Worm (Caenorhabditis elegans) whole organism, L1 larva: ENCODE measurements around the gene trm-1.

Experiments used
- blmp-1 ChIP-seq: fragments of 150-350 bp; optimal IDR thresholded peaks from 2 replicates; lab custom pipeline; 2014; ENCODE audit warnings: missing biosample characterization, missing genetic modification characterization
- ceh-8 ChIP-seq: fragments of 200-800 bp; sonication (Bioruptor generic); optimal IDR thresholded peaks from 2 replicates; lab custom pipeline; 2018; ENCODE audit warnings: mild to moderate bottlenecking, missing genetic modification characterization, moderate library complexity, missing compliant biosample characterization
- ceh-88 ChIP-seq: fragments of 200-800 bp; sonication (Bioruptor generic); IDR thresholded peaks from 2 replicates; pipeline ENCODE4 v1.3.6; 2022; ENCODE audit warnings: missing genetic modification characterization, missing compliant biosample characterization
- ces-1 ChIP-seq: fragments of 150-350 bp; optimal IDR thresholded peaks from 2 replicates; lab custom pipeline; 2014; ENCODE audit warnings: missing biosample characterization, missing genetic modification reagents, missing genetic modification characterization
- dpl-1 ChIP-seq, 3 experiments: fragments of 150-350 bp in 2 of 3; sonication (generic microtip) in 1 of 3; optimal IDR thresholded peaks; 2 replicates each; lab custom pipeline; 2014 to 2017; ENCODE audit warnings: missing biosample characterization in 3 of 3, missing genetic modification characterization in 3 of 3, missing genetic modification reagents in 3 of 3
- efl-1 ChIP-seq, 4 experiments: fragments of 150-350 bp; optimal IDR thresholded peaks in 3 of 4; peaks in 1 of 4; 1 replicate in 1 of 4; 2 replicates in 3 of 4; lab custom pipeline; 2014; ENCODE audit warnings: missing biosample characterization in 2 of 4, missing genetic modification characterization in 2 of 4, missing genetic modification reagents in 2 of 4
- egl-13 ChIP-seq: sonication (generic microtip); optimal IDR thresholded peaks from 2 replicates; lab custom pipeline; 2016; ENCODE audit warnings: missing genotype, missing genetic modification reagents, missing genetic modification characterization, missing compliant biosample characterization
- egl-27 ChIP-seq, 2 experiments: fragments of 150-350 bp in 1 of 2; sonication (generic microtip); optimal IDR thresholded peaks; 3 replicates each; lab custom pipeline; 2017 to 2018; ENCODE audit warnings: missing biosample characterization in 2 of 2, missing genetic modification characterization in 2 of 2, missing genetic modification reagents in 2 of 2
- elt-3 ChIP-seq, 6 experiments: fragments of 150-350 bp in 1 of 6; sonication (generic microtip); optimal IDR thresholded peaks; 2 replicates each; lab custom pipeline; 2017 to 2018; ENCODE audit warnings: missing biosample characterization in 6 of 6, missing genetic modification characterization in 6 of 6, inconsistent platforms in 1 of 6
- fkh-10 ChIP-seq: sonication (generic microtip); optimal IDR thresholded peaks from 2 replicates; lab custom pipeline; 2017; ENCODE audit warnings: missing biosample characterization, missing genetic modification reagents, missing genetic modification characterization
- fkh-4 ChIP-seq: sonication (generic microtip); optimal IDR thresholded peaks from 2 replicates; lab custom pipeline; 2016; ENCODE audit warnings: missing compliant biosample characterization, missing genetic modification characterization, borderline replicate concordance
- fkh-8 ChIP-seq: sonication (generic microtip); optimal IDR thresholded peaks from 2 replicates; lab custom pipeline; 2016; ENCODE audit warnings: mild to moderate bottlenecking, missing genetic modification characterization, missing compliant biosample characterization
- grh-1 ChIP-seq: fragments of 200-800 bp; sonication (Bioruptor generic); IDR thresholded peaks from 2 replicates; pipeline ENCODE4 v1.3.6; 2022; ENCODE audit warnings: missing genetic modification reagents, missing genetic modification characterization, missing compliant biosample characterization
- hlh-17 ChIP-seq: fragments of 200-800 bp; sonication (Bioruptor generic); optimal IDR thresholded peaks from 2 replicates; lab custom pipeline; 2018; ENCODE audit warnings: missing genetic modification characterization, mild to moderate bottlenecking, missing compliant biosample characterization, moderate library complexity, borderline replicate concordance
- hlh-4 ChIP-seq: sonication (generic microtip); optimal IDR thresholded peaks from 2 replicates; lab custom pipeline; 2016; ENCODE audit warnings: mild to moderate bottlenecking, missing genetic modification characterization, missing compliant biosample characterization
- isw-1 ChIP-seq: fragments of 200-800 bp; sonication (Bioruptor generic); IDR thresholded peaks from 2 replicates; pipeline ENCODE4 v1.3.6; 2022; ENCODE audit warnings: missing genetic modification characterization, missing compliant biosample characterization
- lin-14 ChIP-seq: fragments of 200-800 bp; sonication (Bioruptor generic); optimal IDR thresholded peaks from 2 replicates; lab custom pipeline; 2018; ENCODE audit warnings: mild to moderate bottlenecking, missing genetic modification characterization, moderate library complexity, missing compliant biosample characterization
- lin-35 ChIP-seq, 2 experiments: fragments of 150-350 bp; optimal IDR thresholded peaks; 2 replicates each; lab custom pipeline; 2014; ENCODE audit warnings: missing biosample characterization in 2 of 2, missing genetic modification characterization in 2 of 2, missing genetic modification reagents in 2 of 2
- lir-3 ChIP-seq: sonication (generic microtip); optimal IDR thresholded peaks from 2 replicates; lab custom pipeline; 2016; ENCODE audit warnings: mild to moderate bottlenecking, missing genetic modification characterization, moderate library complexity, missing compliant biosample characterization; ENCODE audit not compliant: poor library complexity
- mef-2 ChIP-seq: fragments of 150-350 bp; optimal IDR thresholded peaks from 2 replicates; lab custom pipeline; 2014; ENCODE audit warnings: missing biosample characterization, missing genetic modification characterization
- mep-1 ChIP-seq: fragments of 150-350 bp; optimal IDR thresholded peaks from 2 replicates; lab custom pipeline; 2014; ENCODE audit warnings: missing biosample characterization, missing genetic modification characterization
- nhr-11 ChIP-seq: fragments of 150-350 bp; optimal IDR thresholded peaks from 2 replicates; lab custom pipeline; 2014; ENCODE audit warnings: missing biosample characterization, missing genetic modification characterization
- nhr-19 ChIP-seq: fragments of 200-800 bp; sonication (Bioruptor generic); conservative IDR thresholded peaks from 2 replicates; pipeline ENCODE4 v1.3.6; 2022; ENCODE audit warnings: missing genetic modification characterization, missing compliant biosample characterization
- nhr-20 ChIP-seq: sonication (generic microtip); optimal IDR thresholded peaks from 2 replicates; lab custom pipeline; 2016; ENCODE audit warnings: mild to moderate bottlenecking, missing genetic modification characterization, missing compliant biosample characterization
- nhr-237 ChIP-seq: fragments of 150-350 bp; optimal IDR thresholded peaks from 2 replicates; lab custom pipeline; 2014; ENCODE audit warnings: missing biosample characterization, missing genetic modification characterization
- nhr-47 ChIP-seq: sonication (generic microtip); optimal IDR thresholded peaks from 2 replicates; lab custom pipeline; 2016; ENCODE audit warnings: mild to moderate bottlenecking, missing genetic modification characterization, moderate library complexity, missing compliant biosample characterization
- nhr-71 ChIP-seq: sonication (generic microtip); optimal IDR thresholded peaks from 2 replicates; lab custom pipeline; 2016; ENCODE audit warnings: mild to moderate bottlenecking, missing genetic modification characterization, moderate library complexity, missing compliant biosample characterization
- nhr-85 ChIP-seq: sonication (generic microtip); peaks from one replicate; lab custom pipeline; 2016; ENCODE audit warnings: missing genetic modification characterization, inconsistent platforms, missing compliant biosample characterization
- pag-3 ChIP-seq: sonication (generic microtip); optimal IDR thresholded peaks from 2 replicates; lab custom pipeline; 2017; ENCODE audit warnings: missing genetic modification characterization, mild to moderate bottlenecking, missing compliant biosample characterization, antibody characterized with exemption, borderline replicate concordance; ENCODE audit not compliant: insufficient read depth
- rnt-1 ChIP-seq: sonication (generic microtip); optimal IDR thresholded peaks from 2 replicates; lab custom pipeline; 2016; ENCODE audit warnings: mild to moderate bottlenecking, missing genetic modification characterization, moderate library complexity, missing compliant biosample characterization
- snpc-4 ChIP-seq: fragments of 150-350 bp; optimal IDR thresholded peaks from 2 replicates; lab custom pipeline; 2014; ENCODE audit warnings: missing biosample characterization, missing genetic modification characterization
- snu-23 ChIP-seq: sonication (generic microtip); optimal IDR thresholded peaks from 2 replicates; lab custom pipeline; 2016; ENCODE audit warnings: missing genetic modification characterization, missing compliant biosample characterization
- sup-37 ChIP-seq: fragments of 200-800 bp; sonication (Bioruptor generic); optimal IDR thresholded peaks from 2 replicates; lab custom pipeline; 2018; ENCODE audit warnings: mild to moderate bottlenecking, missing genetic modification characterization, missing compliant biosample characterization
- tbx-2 ChIP-seq: sonication (generic microtip); optimal IDR thresholded peaks from 2 replicates; lab custom pipeline; 2016; ENCODE audit warnings: missing genetic modification characterization, missing compliant biosample characterization
- unc-130 ChIP-seq: fragments of 150-350 bp; optimal IDR thresholded peaks from 2 replicates; lab custom pipeline; 2017; ENCODE audit warnings: missing biosample characterization, missing genetic modification characterization, inconsistent platforms
- unc-30 ChIP-seq: sonication (generic microtip); optimal IDR thresholded peaks from 2 replicates; lab custom pipeline; 2017; ENCODE audit warnings: missing biosample characterization, missing genetic modification characterization
- unc-62 ChIP-seq: fragments of 150-350 bp; optimal IDR thresholded peaks from 2 replicates; lab custom pipeline; 2014; ENCODE audit warnings: missing biosample characterization, missing genetic modification reagents, missing genetic modification characterization
- unc-98 ChIP-seq: fragments of 200-800 bp; sonication (Bioruptor generic); IDR thresholded peaks from 2 replicates; pipeline ENCODE4 v1.3.6; 2022; ENCODE audit warnings: missing genetic modification characterization, missing compliant biosample characterization
- vab-15 ChIP-seq: sonication (generic microtip); optimal IDR thresholded peaks from 2 replicates; lab custom pipeline; 2017; ENCODE audit warnings: missing genotype, mild to moderate bottlenecking, missing genetic modification characterization, missing compliant biosample characterization
- zag-1 ChIP-seq: fragments of 150-350 bp; optimal IDR thresholded peaks from 2 replicates; lab custom pipeline; 2014; ENCODE audit warnings: missing biosample characterization, missing genetic modification characterization
- ztf-11 ChIP-seq, 2 experiments: sonication (generic microtip); optimal IDR thresholded peaks; 2 replicates each; lab custom pipeline; 2016 to 2017; ENCODE audit warnings: missing genetic modification characterization in 2 of 2, missing biosample characterization in 1 of 2, missing compliant biosample characterization in 1 of 2
- ztf-4 ChIP-seq: fragments of 150-350 bp; optimal IDR thresholded peaks from 2 replicates; lab custom pipeline; 2014; ENCODE audit warnings: missing biosample characterization, missing genetic modification characterization

Gene trm-1

ce11 chrV:14143634-14144033 is 41.8 kb downstream of the trm-1 start (continued):
- TF ChIP-seq egl-13 (tag; lab: Kevin White, UChicago) (no peak), fkh-4 (tag; lab: Kevin White, UChicago) (no peak), mep-1 (peak; percentile 23), hlh-17 (no peak), lir-3 (tag; lab: Kevin White, UChicago) (no peak), nhr-20 (tag; lab: Kevin White, UChicago) (no peak), snu-23 (GFP tag; lab: Kevin White, UChicago) (no peak)
- TF ChIP-seq, all 84 proteins: peak for 17

ce11 chrV:14141846-14142245 is 43.6 kb downstream of the trm-1 start:
- TF ChIP-seq vab-15 (tag; lab: Kevin White, UChicago) (no peak), nhr-11 (no peak), sup-37 (GFP tag; lab: Kevin White, UChicago) (no peak), zag-1 (tag; lab: Kevin White, UChicago) (no peak), mef-2 (tag; lab: Kevin White, UChicago) (no peak), ceh-88 (GFP tag; lab: Robert Waterston, UW) (no peak), egl-27 (tag; optimal IDR thresholded peaks at IDR 0.05; lab: Kevin White, UChicago) (no peak), mep-1 (no peak), tbx-2 (no peak), unc-98 (GFP tag; lab: Robert Waterston, UW) (no peak)

ce11 chrV:14140733-14141132 is 44.7 kb downstream of the trm-1 start:
- TF ChIP-seq elt-3 (tag; optimal IDR thresholded peaks at IDR 0.05; lab: Kevin White, UChicago) (no peak), efl-1 (optimal IDR thresholded peaks at IDR 0.05; lab: Kevin White, UChicago) (no peak), efl-1 (GFP tag; optimal IDR thresholded peaks at IDR 0.05 in 1 of 2; lab: Kevin White, UChicago) (peak in 1 of 2 experiments; percentile 70), lin-35 (GFP tag; optimal IDR thresholded peaks at IDR 0.05; lab: Kevin White, UChicago) (no peak), fkh-8 (no peak), lin-14 (peak; percentile 68), ces-1 (GFP tag; lab: Kevin White, UChicago) (peak; percentile 95), nhr-47 (tag; lab: Kevin White, UChicago) (peak; percentile 10), fkh-10 (GFP tag; lab: Kevin White, UChicago) (peak; percentile 89), isw-1 (GFP tag; lab: Robert Waterston, UW) (no peak), unc-30 (no peak), dpl-1 (GFP tag; optimal IDR thresholded peaks at IDR 0.05; lab: Kevin White, UChicago) (no peak), snpc-4 (tag; lab: Kevin White, UChicago) (no peak)

- TF ChIP-seq mep-1 (peak; percentile 59), nhr-71 (peak; percentile 10), unc-62 (GFP tag; lab: Kevin White, UChicago) (no peak), grh-1 (GFP tag; lab: Robert Waterston, UW) (peak; percentile 49; the same call in 1 of the 2 replicates), unc-130 (peak; percentile 28), efl-1 (optimal IDR thresholded peaks at IDR 0.05; lab: Kevin White, UChicago) (no peak), efl-1 (GFP tag; optimal IDR thresholded peaks at IDR 0.05 in 1 of 2; lab: Kevin White, UChicago) (peak in 1 of 2 experiments; percentile 74), pag-3 (tag; lab: Kevin White, UChicago) (no peak), nhr-85 (tag; lab: Kevin White, UChicago) (peak; percentile 62), nhr-47 (tag; lab: Kevin White, UChicago) (no peak), snu-23 (GFP tag; lab: Kevin White, UChicago) (peak; percentile 27), sup-37 (GFP tag; lab: Kevin White, UChicago) (no peak), ztf-4 (tag; lab: Kevin White, UChicago) (no peak), ceh-8 (GFP tag; lab: Kevin White, UChicago) (no peak), elt-3 (tag; optimal IDR thresholded peaks at IDR 0.05; lab: Kevin White, UChicago) (peak in 1 of 6 experiments; percentile 13), ztf-11 (tag; optimal IDR thresholded peaks at IDR 0.05; lab: Kevin White, UChicago) (no peak), blmp-1 (peak; percentile 68), unc-98 (GFP tag; lab: Robert Waterston, UW) (no peak), nhr-237 (tag; lab: Kevin White, UChicago) (no peak), vab-15 (tag; lab: Kevin White, UChicago) (no peak), unc-30 (no peak), lin-14 (peak; percentile 83), snpc-4 (tag; lab: Kevin White, UChicago) (no peak), hlh-4 (no peak), nhr-19 (GFP tag; lab: Robert Waterston, UW) (no peak), fkh-4 (tag; lab: Kevin White, UChicago) (no peak), rnt-1 (tag; lab: Kevin White, UChicago) (peak; percentile 21)
Measured at ce11 chrV:14139252-14140100, 45.9 kb downstream of the trm-1 start.
